Fruit fly (Drosophila melanogaster): Measurements from ENCODE around the gene rumpel.

dm6 chrX:7451909-7452308 is 33.5 kb downstream of the rumpel start, which contains the start of gene CG11368:
- TF ChIP-seq Sin3A (optimal IDR thresholded peaks at IDR 0.05) (no peak), psq (optimal IDR thresholded peaks at IDR 0.05) (no peak), ttk (optimal IDR thresholded peaks at IDR 0.05) (no peak), insv (optimal IDR thresholded peaks at IDR 0.05) (no peak)
